Comparison of ENCODE assay signal across 3 fruit fly cellular contexts in genomic region chr2L:19887468-19887867, dm6.
TF ChIP-seq lines count a peak whose summit lies in the region.

No protein-coding gene starts in this region.

TF ChIP-seq in whole organism, embryonic, 481 proteins besides CTCF, POLR2A, EP300 and RAD21 (continued from another document and continues in another):
- TF ChIP-seq hth (optimal IDR thresholded peaks at IDR 0.05; lab: Kevin White, UChicago), result no peak
- peak; percentile 46 for TF ChIP-seq Myb (GFP tag; optimal IDR thresholded peaks at IDR 0.05; lab: Kevin White, UChicago)
- TF ChIP-seq so (GFP tag; IDR thresholded peaks at IDR 0.05; lab: Robert Waterston, UW), result no peak
- peak; percentile 49 for TF ChIP-seq CG12155 (GFP tag; optimal IDR thresholded peaks at IDR 0.05; lab: Kevin White, UChicago)
- peak; percentile 63 for TF ChIP-seq ems (GFP tag; optimal IDR thresholded peaks at IDR 0.05; lab: Kevin White, UChicago)
- peak; percentile 9 for TF ChIP-seq CG12104 (GFP tag; optimal IDR thresholded peaks at IDR 0.05; lab: Kevin White, UChicago)
- TF ChIP-seq CG2875 (GFP tag; optimal IDR thresholded peaks at IDR 0.05; lab: Kevin White, UChicago), result peak; percentile 58
- peak; percentile 61 for TF ChIP-seq Dip3 (GFP tag; optimal IDR thresholded peaks at IDR 0.05; lab: Kevin White, UChicago)
- TF ChIP-seq CG6254 (GFP tag; optimal IDR thresholded peaks at IDR 0.05; lab: Kevin White, UChicago), result no peak
- peak; percentile 30 for TF ChIP-seq CG2116 (GFP tag; optimal IDR thresholded peaks at IDR 0.05; lab: Kevin White, UChicago)
- TF ChIP-seq PHDP (tag; optimal IDR thresholded peaks at IDR 0.05; lab: Kevin White, UChicago), result peak; percentile 58
- TF ChIP-seq chif (GFP tag; optimal IDR thresholded peaks at IDR 0.05; lab: Kevin White, UChicago), result peak; percentile 50 to 86
- no peak for TF ChIP-seq CG3726 (GFP tag; IDR thresholded peaks at IDR 0.05; lab: Robert Waterston, UW)
- TF ChIP-seq usp (GFP tag; optimal IDR thresholded peaks at IDR 0.05; lab: Kevin White, UChicago), result no peak
- no peak for TF ChIP-seq lbe (GFP tag; optimal IDR thresholded peaks at IDR 0.05; lab: Kevin White, UChicago)
- TF ChIP-seq Doc3 (GFP tag; IDR thresholded peaks at IDR 0.05; lab: Robert Waterston, UW; ENCODE audit: partially characterized antibody), result no peak
- TF ChIP-seq salm (tag; optimal IDR thresholded peaks at IDR 0.05; lab: Kevin White, UChicago), result no peak
- TF ChIP-seq CG34376 (GFP tag; optimal IDR thresholded peaks at IDR 0.05; lab: Kevin White, UChicago), result peak; percentile 17
- TF ChIP-seq vvl (GFP tag; IDR thresholded peaks at IDR 0.05; lab: Robert Waterston, UW), result peak; percentile 84
- no peak for TF ChIP-seq Sox100B (GFP tag; optimal IDR thresholded peaks at IDR 0.05; lab: Kevin White, UChicago)
- peak; percentile 42 for TF ChIP-seq kni (GFP tag; optimal IDR thresholded peaks at IDR 0.05; lab: Kevin White, UChicago)
- no peak for TF ChIP-seq CG8281 (tag; optimal IDR thresholded peaks at IDR 0.05; lab: Kevin White, UChicago)
- TF ChIP-seq ftz-f1 (GFP tag; optimal IDR thresholded peaks at IDR 0.05; lab: Kevin White, UChicago), result no peak
- peak; percentile 55 for TF ChIP-seq fu2 (GFP tag; optimal IDR thresholded peaks at IDR 0.05; lab: Kevin White, UChicago)
- TF ChIP-seq Lhr (GFP tag; optimal IDR thresholded peaks at IDR 0.05; lab: Kevin White, UChicago), result peak; percentile 96
- TF ChIP-seq onecut (GFP tag; IDR thresholded peaks at IDR 0.05; lab: Robert Waterston, UW), result peak; percentile 62
- no peak for TF ChIP-seq nau (GFP tag; optimal IDR thresholded peaks at IDR 0.05; lab: Kevin White, UChicago)
- no peak for TF ChIP-seq peb (GFP tag; IDR thresholded peaks at IDR 0.05; lab: Robert Waterston, UW)
- peak; percentile 68 for TF ChIP-seq CG11504 (tag; optimal IDR thresholded peaks at IDR 0.05; lab: Kevin White, UChicago)
- 0 out of 3 replicates have a peak, but pooled peaks have one; percentile 21 for TF ChIP-seq CG14050 (GFP tag; IDR thresholded peaks at IDR 0.05; lab: Robert Waterston, UW)
- no peak for TF ChIP-seq CG10543 (GFP tag; optimal IDR thresholded peaks at IDR 0.05; lab: Kevin White, UChicago)
- no peak for TF ChIP-seq ERR (GFP tag; optimal IDR thresholded peaks at IDR 0.05; lab: Kevin White, UChicago)
- TF ChIP-seq btn (GFP tag; optimal IDR thresholded peaks at IDR 0.05; lab: Kevin White, UChicago), result no peak
- TF ChIP-seq CG18764 (GFP tag; optimal IDR thresholded peaks at IDR 0.05; lab: Kevin White, UChicago), result peak; percentile 64
- TF ChIP-seq dysf (GFP tag; IDR thresholded peaks at IDR 0.05; lab: Robert Waterston, UW), result peak; percentile 66
- peak; percentile 93 for TF ChIP-seq CG8290 (GFP tag; optimal IDR thresholded peaks at IDR 0.05; lab: Kevin White, UChicago)
- TF ChIP-seq CG8290 (tag; optimal IDR thresholded peaks at IDR 0.05; lab: Kevin White, UChicago), result peak; percentile 10 to 87
- peak; percentile 54 for TF ChIP-seq CG12744 (GFP tag; optimal IDR thresholded peaks at IDR 0.05; lab: Kevin White, UChicago)
- peak; percentile 49; the same call in 2 of the 3 replicates for TF ChIP-seq CG16813 (GFP tag; IDR thresholded peaks at IDR 0.05; lab: Robert Waterston, UW; ENCODE audit: partially characterized antibody)
- TF ChIP-seq rib (GFP tag; IDR thresholded peaks at IDR 0.05; lab: Robert Waterston, UW), result no peak
- TF ChIP-seq tio (GFP tag; optimal IDR thresholded peaks at IDR 0.05; lab: Kevin White, UChicago), result peak; percentile 11
- peak; percentile 16 for TF ChIP-seq psq (GFP tag; optimal IDR thresholded peaks at IDR 0.05; lab: Kevin White, UChicago)
- peak; percentile 99 for TF ChIP-seq Ets65A (GFP tag; lab: Kevin White, UChicago)
- TF ChIP-seq CG9437 (GFP tag; optimal IDR thresholded peaks at IDR 0.05; lab: Kevin White, UChicago), result peak; percentile 55

TF ChIP-seq in whole organism, prepupa, 60 proteins besides CTCF, POLR2A, EP300 and RAD21 (continued from another document):
- TF ChIP-seq Ets21C (GFP tag; optimal IDR thresholded peaks at IDR 0.05; lab: Kevin White, UChicago), result peak; percentile 29
- TF ChIP-seq CG10631 (GFP tag; optimal IDR thresholded peaks at IDR 0.05; lab: Kevin White, UChicago), result peak; percentile 13
- TF ChIP-seq CG1621 (tag; optimal IDR thresholded peaks at IDR 0.05; lab: Kevin White, UChicago), result no peak
- TF ChIP-seq dac (GFP tag; optimal IDR thresholded peaks at IDR 0.05; lab: Kevin White, UChicago), result peak; percentile 13
- TF ChIP-seq Hr39 (GFP tag; optimal IDR thresholded peaks at IDR 0.05; lab: Kevin White, UChicago), result peak; percentile 73
- TF ChIP-seq CG6854 (GFP tag; optimal IDR thresholded peaks at IDR 0.05; lab: Kevin White, UChicago), result no peak
- TF ChIP-seq ss (GFP tag; optimal IDR thresholded peaks at IDR 0.05; lab: Kevin White, UChicago), result no peak
- TF ChIP-seq CG11902 (GFP tag; optimal IDR thresholded peaks at IDR 0.05; lab: Kevin White, UChicago), result peak; percentile 52
- peak; percentile 59 for TF ChIP-seq Met (GFP tag; optimal IDR thresholded peaks at IDR 0.05; lab: Kevin White, UChicago)
- TF ChIP-seq CG10669 (GFP tag; optimal IDR thresholded peaks at IDR 0.05; lab: Kevin White, UChicago), result no peak
- TF ChIP-seq fd59A (GFP tag; optimal IDR thresholded peaks at IDR 0.05; lab: Kevin White, UChicago), result no peak
- peak; percentile 29 for TF ChIP-seq topi (GFP tag; optimal IDR thresholded peaks at IDR 0.05; lab: Kevin White, UChicago)
- no peak for TF ChIP-seq spab (GFP tag; optimal IDR thresholded peaks at IDR 0.05; lab: Kevin White, UChicago)
- no peak for TF ChIP-seq fd85E (GFP tag; optimal IDR thresholded peaks at IDR 0.05; lab: Kevin White, UChicago)
- TF ChIP-seq CG6792 (GFP tag; optimal IDR thresholded peaks at IDR 0.05; lab: Kevin White, UChicago), result peak; percentile 21
- peak; percentile 77 for TF ChIP-seq CG31627 (GFP tag; optimal IDR thresholded peaks at IDR 0.05; lab: Kevin White, UChicago)
- no peak for TF ChIP-seq eg (GFP tag; IDR thresholded peaks at IDR 0.05; lab: Robert Waterston, UW)
- no peak for TF ChIP-seq dsx (GFP tag; optimal IDR thresholded peaks at IDR 0.05; lab: Kevin White, UChicago; ENCODE audit: poor library complexity, severe bottlenecking)
- TF ChIP-seq OdsH (GFP tag; optimal IDR thresholded peaks at IDR 0.05; lab: Kevin White, UChicago), result peak; percentile 26
- no peak for TF ChIP-seq CG34406 (GFP tag; optimal IDR thresholded peaks at IDR 0.05; lab: Kevin White, UChicago)
- no peak for TF ChIP-seq CG11294 (GFP tag; IDR thresholded peaks at IDR 0.05; lab: Robert Waterston, UW)
- no peak for TF ChIP-seq net (GFP tag; optimal IDR thresholded peaks at IDR 0.05; lab: Kevin White, UChicago)
- TF ChIP-seq Sox14 (GFP tag; optimal IDR thresholded peaks at IDR 0.05; lab: Kevin White, UChicago), result peak; percentile 51
- no peak for TF ChIP-seq Blimp-1 (GFP tag; optimal IDR thresholded peaks at IDR 0.05; lab: Kevin White, UChicago)
- no peak for TF ChIP-seq CG15336 (GFP tag; IDR thresholded peaks at IDR 0.05; lab: Robert Waterston, UW)
- no peak for TF ChIP-seq vri (GFP tag; optimal IDR thresholded peaks at IDR 0.05; lab: Kevin White, UChicago)
- no peak for TF ChIP-seq CG6808 (GFP tag; optimal IDR thresholded peaks at IDR 0.05; lab: Kevin White, UChicago)
- no peak for TF ChIP-seq CG8319 (GFP tag; optimal IDR thresholded peaks at IDR 0.05; lab: Kevin White, UChicago)
- no peak for TF ChIP-seq Sox102F (GFP tag; optimal IDR thresholded peaks at IDR 0.05; lab: Kevin White, UChicago)
- peak; percentile 19 for TF ChIP-seq svp (GFP tag; lab: Kevin White, UChicago)
- no peak for TF ChIP-seq fkh (GFP tag; optimal IDR thresholded peaks at IDR 0.05; lab: Kevin White, UChicago)
- TF ChIP-seq CG6276 (GFP tag; optimal IDR thresholded peaks at IDR 0.05; lab: Kevin White, UChicago), result no peak
- no peak for TF ChIP-seq CG7368 (GFP tag; optimal IDR thresholded peaks at IDR 0.05; lab: Kevin White, UChicago)
- no peak for TF ChIP-seq CG32006 (GFP tag; optimal IDR thresholded peaks at IDR 0.05; lab: Kevin White, UChicago)
- no peak for TF ChIP-seq achi (GFP tag; optimal IDR thresholded peaks at IDR 0.05; lab: Kevin White, UChicago)
- TF ChIP-seq Eip78C (GFP tag; lab: Kevin White, UChicago), result peak; percentile 48
- no peak for TF ChIP-seq CG6163 (GFP tag; IDR thresholded peaks at IDR 0.05; lab: Robert Waterston, UW)
- no peak for TF ChIP-seq Lpt (GFP tag; optimal IDR thresholded peaks at IDR 0.05; lab: Kevin White, UChicago)
- peak; percentile 64 for TF ChIP-seq lz (GFP tag; optimal IDR thresholded peaks at IDR 0.05; lab: Kevin White, UChicago)
TF ChIP-seq in whole organism, prepupa: peak in this region for 25.

TF ChIP-seq in whole organism, wandering third instar larva, 38 proteins besides CTCF, POLR2A, EP300 and RAD21 (continued from another document):
- TF ChIP-seq sage (GFP tag; optimal IDR thresholded peaks at IDR 0.05; lab: Kevin White, UChicago) (no peak), dmrt93B (GFP tag; optimal IDR thresholded peaks at IDR 0.05; lab: Kevin White, UChicago) (peak; percentile 2), Mio (GFP tag; optimal IDR thresholded peaks at IDR 0.05; lab: Kevin White, UChicago) (no peak), N (GFP tag; optimal IDR thresholded peaks at IDR 0.05; lab: Kevin White, UChicago) (no peak), h (GFP tag; optimal IDR thresholded peaks at IDR 0.05; lab: Kevin White, UChicago) (peak; percentile 31), Hr78 (GFP tag; optimal IDR thresholded peaks at IDR 0.05; lab: Kevin White, UChicago) (no peak), Dfd (GFP tag; optimal IDR thresholded peaks at IDR 0.05; lab: Kevin White, UChicago) (no peak)
